Worm (Caenorhabditis elegans): ENCODE results near the gene stdh-3.

The stdh-3 gene

ce11 chrV:13909400-13909799 is 5.0 kb downstream of the stdh-3 start, which contains the start of gene C06B3.7 (continued):
- peak; percentile 17 for TF ChIP-seq ZK185.1 (tag; optimal IDR thresholded peaks at IDR 0.05; ENCODE audit: poor library complexity, severe bottlenecking)
- 0 out of 2 replicates have a peak, but pooled peaks have one; percentile 8 for TF ChIP-seq rcor-1 (GFP tag; IDR thresholded peaks at IDR 0.05)
- no peak for TF ChIP-seq nfya-2 (GFP tag; IDR thresholded peaks at IDR 0.05)
- no peak for TF ChIP-seq rpc-1 (optimal IDR thresholded peaks at IDR 0.05)
- no peak for TF ChIP-seq rpc-1 (tag; optimal IDR thresholded peaks at IDR 0.05)
- peak in 1 of 2 experiments; percentile 47 for TF ChIP-seq let-607 (tag; optimal IDR thresholded peaks at IDR 0.05)
- TF ChIP-seq attf-5 (GFP tag; optimal IDR thresholded peaks at IDR 0.05): peak; percentile 72
- no peak; the same call in 1 of the 2 replicates for TF ChIP-seq hmg-1.2 (GFP tag; IDR thresholded peaks at IDR 0.05)
- TF ChIP-seq pha-4 (tag; optimal IDR thresholded peaks at IDR 0.05): peak; percentile 91
- peak; percentile 4 for TF ChIP-seq ceh-27 (GFP tag; optimal IDR thresholded peaks at IDR 0.05)
- TF ChIP-seq tlf-1 (GFP tag; optimal IDR thresholded peaks at IDR 0.05): peak; percentile 59
- no peak for TF ChIP-seq hsf-1 (GFP tag; IDR thresholded peaks at IDR 0.05)
- no peak for TF ChIP-seq ets-4 (GFP tag; optimal IDR thresholded peaks at IDR 0.05)

ce11 chrV:13915390-13915789 is 11.0 kb downstream of the stdh-3 start, which contains the start of gene gcy-32:
Gene gcy-32 (minus strand): TSS chrV:13915490.
- no peak for TF ChIP-seq hlh-26 (GFP tag; conservative IDR thresholded peaks at IDR 0.05)
- no peak for TF ChIP-seq ceh-27 (GFP tag; optimal IDR thresholded peaks at IDR 0.05)
- no peak for TF ChIP-seq F39B2.1 (GFP tag; IDR thresholded peaks at IDR 0.05)
- TF ChIP-seq pha-4 (tag; optimal IDR thresholded peaks at IDR 0.05): no peak
- TF ChIP-seq Y95B8A.8 (GFP tag; IDR thresholded peaks at IDR 0.05): no peak
- TF ChIP-seq B0035.1 (tag; optimal IDR thresholded peaks at IDR 0.05): no peak
- TF ChIP-seq nfya-1 (tag; optimal IDR thresholded peaks at IDR 0.05; ENCODE audit: borderline replicate concordance, insufficient read depth): no peak
- no peak for TF ChIP-seq egl-18 (GFP tag; IDR thresholded peaks at IDR 0.05)
- no peak for TF ChIP-seq lag-1 (GFP tag; IDR thresholded peaks at IDR 0.05)
- TF ChIP-seq ztf-28 (GFP tag; IDR thresholded peaks at IDR 0.05): no peak
- TF ChIP-seq Y53F4B.3 (GFP tag; IDR thresholded peaks at IDR 0.05): no peak
- TF ChIP-seq B0019.2 (GFP tag; conservative IDR thresholded peaks at IDR 0.05): no peak
- TF ChIP-seq lin-26 (GFP tag; IDR thresholded peaks at IDR 0.05): no peak
- TF ChIP-seq attf-3 (GFP tag; conservative IDR thresholded peaks at IDR 0.05): no peak
- no peak for TF ChIP-seq madf-8 (GFP tag; conservative IDR thresholded peaks at IDR 0.05)
- no peak for TF ChIP-seq F10E7.11 (tag; optimal IDR thresholded peaks at IDR 0.05)

- no peak for TF ChIP-seq nfya-1 (tag; optimal IDR thresholded peaks at IDR 0.05; ENCODE audit: borderline replicate concordance, insufficient read depth)
- no peak for TF ChIP-seq lin-26 (GFP tag; IDR thresholded peaks at IDR 0.05)
- TF ChIP-seq somi-1 (GFP tag; optimal IDR thresholded peaks at IDR 0.05): no peak
- no peak for TF ChIP-seq F37B4.10 (GFP tag; IDR thresholded peaks at IDR 0.05)
- no peak for TF ChIP-seq Y79H2A.3 (GFP tag; conservative IDR thresholded peaks at IDR 0.05)
- no peak for TF ChIP-seq hrde-1 (tag; optimal IDR thresholded peaks at IDR 0.05; ENCODE audit: borderline replicate concordance)
- no peak for TF ChIP-seq zfh-2 (GFP tag; conservative IDR thresholded peaks at IDR 0.05)
- no peak for TF ChIP-seq F49E8.2 (tag; optimal IDR thresholded peaks at IDR 0.05; ENCODE audit: insufficient read depth)
- no peak for TF ChIP-seq ets-4 (GFP tag; optimal IDR thresholded peaks at IDR 0.05)
- TF ChIP-seq nhr-90 (tag; optimal IDR thresholded peaks at IDR 0.05): no peak
- no peak for TF ChIP-seq cebp-1 (GFP tag; IDR thresholded peaks at IDR 0.05)
- TF ChIP-seq cebp-1 (tag; optimal IDR thresholded peaks at IDR 0.05): no peak
- TF ChIP-seq mcd-1 (GFP tag; IDR thresholded peaks at IDR 0.05): no peak
- TF ChIP-seq pha-4 (tag; optimal IDR thresholded peaks at IDR 0.05): no peak
- TF ChIP-seq mel-28 (tag; optimal IDR thresholded peaks at IDR 0.05; ENCODE audit: borderline replicate concordance): no peak
- no peak for TF ChIP-seq hmg-1.2 (GFP tag; IDR thresholded peaks at IDR 0.05)
- no peak for TF ChIP-seq ztf-28 (GFP tag; IDR thresholded peaks at IDR 0.05)
- TF ChIP-seq ceh-91 (GFP tag; IDR thresholded peaks at IDR 0.05): no peak
Observed at ce11 chrV:13916196-13916595, 11.8 kb downstream of the stdh-3 start, which contains the start of gene str-252. Gene str-252 (plus strand): TSS chrV:13916496.
